Worm (Caenorhabditis elegans) whole organism, young adult: ENCODE measurements around the gene eyg-1.

Source experiments
- ama-1 ChIP-seq, 3 experiments: fragments of 150-350 bp in 1 of 3; sonication (generic microtip) in 2 of 3; optimal IDR thresholded peaks; 2 replicates each; lab custom pipeline; 2014 to 2018; ENCODE audit warnings: missing biosample characterization in 2 of 3, missing genetic modification characterization in 2 of 3, missing genetic modification reagents in 2 of 3
- lin-40 ChIP-seq: sonication (generic microtip); optimal IDR thresholded peaks from 2 replicates; lab custom pipeline; 2016; ENCODE audit warnings: missing genetic modification characterization, mild to moderate bottlenecking, missing compliant biosample characterization, missing genotype, missing genetic modification reagents
- madf-6 ChIP-seq: fragments of 200-800 bp; sonication (Bioruptor generic); IDR thresholded peaks from 2 replicates; pipeline ENCODE4 v1.3.6; 2022; ENCODE audit warnings: missing genetic modification reagents, missing genetic modification characterization, missing compliant biosample characterization
- tbp1 ChIP-seq: fragments of 200-800 bp; sonication (Bioruptor generic); optimal IDR thresholded peaks from 2 replicates; lab custom pipeline; 2018; ENCODE audit warnings: mild to moderate bottlenecking, missing genetic modification characterization, missing compliant biosample characterization
- ztf-22 ChIP-seq: fragments of 200-800 bp; sonication (Bioruptor generic); optimal IDR thresholded peaks from 2 replicates; lab custom pipeline; 2018; ENCODE audit warnings: mild to moderate bottlenecking, missing genetic modification characterization, moderate library complexity, missing compliant biosample characterization

DNA sequence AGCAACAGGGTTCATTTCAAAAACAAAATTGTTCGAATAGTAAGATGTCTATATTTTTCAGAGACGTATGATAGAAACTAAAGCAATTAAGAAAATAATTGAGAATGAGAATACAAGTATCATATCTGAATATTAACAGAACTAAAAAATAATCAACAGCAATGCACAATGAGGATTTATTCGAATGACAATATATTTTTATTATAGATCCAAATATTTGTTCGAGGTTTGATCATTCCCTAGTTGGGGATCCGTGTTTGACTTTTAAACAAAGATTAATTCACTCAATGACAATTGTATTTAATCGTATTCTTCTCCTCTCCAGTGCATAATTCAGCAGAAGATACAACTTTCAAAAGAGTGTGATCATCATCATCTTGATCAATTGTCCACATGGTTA, 34.4 kb upstream of the eyg-1 start, which contains the start of gene C08H9.18:
- TF ChIP-seq lin-40 (tag; lab: Kevin White, UChicago) (no peak), ztf-22 (no peak), ama-1 (optimal IDR thresholded peaks at IDR 0.05; lab: Kevin White, UChicago) (no peak), ama-1 (GFP tag; optimal IDR thresholded peaks at IDR 0.05; lab: Kevin White, UChicago) (no peak), tbp1 (GFP tag; lab: Kevin White, UChicago) (no peak), madf-6 (no peak)
